Worm (Caenorhabditis elegans) whole organism, L4 larva: ENCODE measurements around the gene Y22D7AL.10.

Experiments
- F44E2.7 ChIP-seq: fragments of 200-800 bp; sonication (Bioruptor generic); IDR thresholded peaks from 2 replicates; pipeline ENCODE4 v2.1.2; 2022; ENCODE audit warnings: missing genetic modification characterization, missing compliant biosample characterization
- Y75B8A.6 ChIP-seq: fragments of 200-800 bp; sonication (Bioruptor generic); IDR thresholded peaks from 2 replicates; pipeline ENCODE4 v1.3.6; 2022; ENCODE audit warnings: missing genetic modification reagents, missing genetic modification characterization, missing compliant biosample characterization
- aly-2 ChIP-seq: sonication (generic microtip); optimal IDR thresholded peaks from 2 replicates; lab custom pipeline; 2018; ENCODE audit warnings: missing biosample characterization, missing genetic modification characterization
- ceh-28 ChIP-seq: fragments of 150-350 bp; optimal IDR thresholded peaks from 2 replicates; lab custom pipeline; 2014; ENCODE audit warnings: missing biosample characterization, missing genetic modification reagents, missing genetic modification characterization
- ceh-32 ChIP-seq: sonication (generic microtip); optimal IDR thresholded peaks from 2 replicates; lab custom pipeline; 2016; ENCODE audit warnings: mild to moderate bottlenecking, missing genetic modification characterization, missing compliant biosample characterization; ENCODE audit not compliant: poor library complexity
- ceh-82 ChIP-seq: sonication (generic microtip); optimal IDR thresholded peaks from 2 replicates; lab custom pipeline; 2017; ENCODE audit warnings: missing biosample characterization, missing genetic modification characterization
- daf-12 ChIP-seq: fragments of 150-350 bp; optimal IDR thresholded peaks from 2 replicates; lab custom pipeline; 2014; ENCODE audit warnings: missing biosample characterization, missing genetic modification reagents, missing genetic modification characterization
- daf-8 ChIP-seq: fragments of 200-800 bp; sonication (Bioruptor generic); IDR thresholded peaks from 2 replicates; pipeline ENCODE4 v1.3.6; 2022; ENCODE audit warnings: missing genetic modification characterization, missing compliant biosample characterization
- dmd-6 ChIP-seq: fragments of 200-800 bp; sonication (Bioruptor generic); IDR thresholded peaks from 2 replicates; pipeline ENCODE4 v1.3.6; 2022; ENCODE audit warnings: missing genetic modification reagents, missing genetic modification characterization, missing compliant biosample characterization
- dpl-1 ChIP-seq: fragments of 150-350 bp; optimal IDR thresholded peaks from 2 replicates; lab custom pipeline; 2014; ENCODE audit warnings: missing biosample characterization, missing genetic modification reagents, missing genetic modification characterization
- fkh-10 ChIP-seq: fragments of 150-350 bp; optimal IDR thresholded peaks from 2 replicates; lab custom pipeline; 2014; ENCODE audit warnings: missing biosample characterization, missing genetic modification reagents, missing genetic modification characterization
- fos-1 ChIP-seq: fragments of 150-350 bp; optimal IDR thresholded peaks from 2 replicates; lab custom pipeline; 2014; ENCODE audit warnings: missing biosample characterization, missing genetic modification characterization
- hlh-30 ChIP-seq: sonication (generic microtip); optimal IDR thresholded peaks from 2 replicates; lab custom pipeline; 2017; ENCODE audit warnings: antibody characterized with exemption, mild to moderate bottlenecking, missing genetic modification characterization, missing compliant biosample characterization; ENCODE audit not compliant: insufficient read depth
- lin-13 ChIP-seq: fragments of 150-350 bp; optimal IDR thresholded peaks from 2 replicates; lab custom pipeline; 2014; ENCODE audit warnings: missing biosample characterization, missing genetic modification reagents, missing genetic modification characterization
- lin-15B ChIP-seq: fragments of 150-350 bp; sonication (generic microtip); optimal IDR thresholded peaks from 3 replicates; lab custom pipeline; 2014; ENCODE audit warnings: missing biosample characterization, missing genetic modification characterization
- lin-29 ChIP-seq: fragments of 200-800 bp; sonication (Bioruptor generic); IDR thresholded peaks from 2 replicates; pipeline ENCODE4 v1.3.6; 2022; ENCODE audit warnings: missing genetic modification reagents, missing genetic modification characterization, missing compliant biosample characterization
- lin-39 ChIP-seq: fragments of 150-350 bp; optimal IDR thresholded peaks from 2 replicates; lab custom pipeline; 2014; ENCODE audit warnings: missing biosample characterization, missing genetic modification reagents, missing genetic modification characterization
- mes-2 ChIP-seq: sonication (generic microtip); optimal IDR thresholded peaks from 2 replicates; lab custom pipeline; 2016; ENCODE audit warnings: missing genotype, mild to moderate bottlenecking, missing genetic modification characterization, missing compliant biosample characterization; ENCODE audit not compliant: poor library complexity, severe bottlenecking
- mxl-2 ChIP-seq: fragments of 200-800 bp; sonication (Bioruptor generic); conservative IDR thresholded peaks from 2 replicates; pipeline ENCODE4 v1.3.6; 2022; ENCODE audit warnings: missing genetic modification reagents, missing genetic modification characterization, missing compliant biosample characterization
- nhr-111 ChIP-seq: fragments of 200-800 bp; sonication (Bioruptor generic); optimal IDR thresholded peaks from 2 replicates; lab custom pipeline; 2018; ENCODE audit warnings: mild to moderate bottlenecking, missing genetic modification characterization, missing compliant biosample characterization
- nhr-41 ChIP-seq: fragments of 200-800 bp; sonication (Bioruptor generic); IDR thresholded peaks from 2 replicates; pipeline ENCODE4 v1.3.6; 2022; ENCODE audit warnings: missing genetic modification reagents, missing genetic modification characterization, missing compliant biosample characterization
- php-3 ChIP-seq: fragments of 200-800 bp; sonication (Bioruptor generic); IDR thresholded peaks from 2 replicates; pipeline ENCODE4 v1.3.6; 2022; ENCODE audit warnings: missing genetic modification reagents, missing genetic modification characterization, missing compliant biosample characterization
- pqm-1 ChIP-seq: sonication (generic microtip); optimal IDR thresholded peaks from 2 replicates; lab custom pipeline; 2017; ENCODE audit warnings: missing biosample characterization, missing genetic modification characterization
- rbr-2 ChIP-seq: sonication (generic microtip); optimal IDR thresholded peaks from 2 replicates; lab custom pipeline; 2016; ENCODE audit warnings: missing genotype, missing genetic modification characterization, missing compliant biosample characterization
- saeg-2 ChIP-seq: fragments of 200-800 bp; sonication (Bioruptor generic); IDR thresholded peaks from 2 replicates; pipeline ENCODE4 v1.3.6; 2022; ENCODE audit warnings: missing genetic modification reagents, missing genetic modification characterization, missing compliant biosample characterization
- sdz-12 ChIP-seq: fragments of 200-800 bp; sonication (Bioruptor generic); optimal IDR thresholded peaks from 2 replicates; lab custom pipeline; 2018; ENCODE audit warnings: mild to moderate bottlenecking, missing genetic modification characterization, missing compliant biosample characterization
- set-16 ChIP-seq: fragments of 200-800 bp; sonication (Bioruptor generic); IDR thresholded peaks from 2 replicates; pipeline ENCODE4 v1.3.6; 2022; ENCODE audit warnings: missing genetic modification reagents, missing genetic modification characterization, missing compliant biosample characterization
- spr-3 ChIP-seq: fragments of 200-800 bp; sonication (Bioruptor generic); optimal IDR thresholded peaks from 2 replicates; lab custom pipeline; 2018; ENCODE audit warnings: mild to moderate bottlenecking, missing genetic modification characterization, missing compliant biosample characterization
- unc-39 ChIP-seq: sonication (generic microtip); optimal IDR thresholded peaks from 2 replicates; lab custom pipeline; 2017; ENCODE audit warnings: missing biosample characterization, missing genetic modification characterization
- unc-62 ChIP-seq, 3 experiments: fragments of 150-350 bp in 1 of 3; sonication (generic microtip); optimal IDR thresholded peaks in 2 of 3; peaks in 1 of 3; 1 replicate in 1 of 3; 2 replicates in 2 of 3; lab custom pipeline; 2014 to 2017; ENCODE audit warnings: missing biosample characterization in 3 of 3, missing genetic modification characterization in 3 of 3, missing genetic modification reagents in 3 of 3, missing genotype in 1 of 3
- zfp-2 ChIP-seq: sonication (generic microtip); optimal IDR thresholded peaks from 2 replicates; lab custom pipeline; 2016; ENCODE audit warnings: mild to moderate bottlenecking, missing genetic modification characterization, missing compliant biosample characterization

Y22D7AL.10 gene

DNA sequence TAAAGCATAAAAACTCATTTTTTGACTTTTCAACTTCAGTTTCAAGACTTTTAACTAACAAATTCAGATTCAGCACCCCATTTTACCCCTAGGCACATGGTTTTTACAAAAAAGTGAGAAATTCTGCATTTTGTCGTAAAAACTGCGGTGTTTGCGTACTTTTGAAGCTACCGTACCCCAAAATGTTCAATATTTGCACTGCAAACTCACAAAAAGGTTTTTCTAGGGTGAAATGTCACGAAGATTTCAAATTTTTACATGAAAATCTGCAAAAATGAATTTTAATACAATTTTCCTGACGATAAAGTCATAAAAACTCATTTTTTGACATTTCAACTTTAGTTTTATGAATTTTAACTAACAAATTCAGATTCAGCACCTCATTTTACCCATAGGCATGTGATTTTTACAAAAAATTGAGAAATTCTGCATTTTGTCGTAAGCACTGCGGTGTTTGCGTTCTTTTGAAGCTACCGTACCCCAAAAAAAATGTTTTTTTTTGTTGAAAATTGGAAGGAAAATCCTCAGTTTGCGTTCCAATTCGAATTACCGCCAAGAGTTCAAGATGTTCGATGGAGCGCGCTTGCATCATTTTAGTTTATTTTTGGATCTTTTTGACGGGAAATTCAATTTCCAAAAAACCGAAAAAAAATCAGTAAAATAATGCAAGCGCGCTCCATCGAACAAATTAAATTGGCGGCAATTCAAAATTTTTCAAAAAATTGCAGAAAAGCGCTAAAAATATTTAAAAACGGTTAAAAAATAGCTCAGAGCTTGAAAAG lies 2.3 kb downstream of the Y22D7AL.10 start (continued):
- peak; percentile 54 for TF ChIP-seq mes-2 (tag; lab: Kevin White, UChicago)
- TF ChIP-seq fkh-10 (GFP tag; lab: Kevin White, UChicago) = no peak

DNA sequence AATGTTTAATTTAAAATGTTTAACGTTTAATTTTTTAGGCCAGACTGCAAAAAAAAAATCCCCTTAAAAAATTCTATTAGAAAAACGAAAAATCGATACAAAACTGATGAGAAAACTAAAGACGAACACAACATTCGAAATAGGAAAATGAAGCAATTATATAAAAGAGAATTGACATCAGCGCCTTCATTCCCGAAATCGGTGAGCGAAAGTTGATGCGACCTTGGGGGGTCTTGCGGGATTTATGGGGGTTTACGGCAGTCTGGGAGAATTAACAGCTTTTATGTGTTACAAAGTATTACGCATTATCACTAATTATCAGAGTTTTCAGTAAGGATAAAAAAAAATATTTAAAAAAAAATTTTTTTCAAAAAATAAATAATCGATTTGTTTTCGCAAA lies 4.3 kb downstream of the Y22D7AL.10 start:
- TF ChIP-seq zfp-2 = no peak
- TF ChIP-seq unc-62 (GFP tag; optimal IDR thresholded peaks at IDR 0.05 in 1 of 2; lab: Kevin White, UChicago) = no peak
- no peak for TF ChIP-seq unc-62 (tag; optimal IDR thresholded peaks at IDR 0.05; lab: Kevin White, UChicago)
- no peak for TF ChIP-seq unc-39 (tag; lab: Kevin White, UChicago)
- TF ChIP-seq saeg-2 (GFP tag; lab: Robert Waterston, UW) = no peak
- no peak for TF ChIP-seq mxl-2 (GFP tag; lab: Robert Waterston, UW)
- TF ChIP-seq daf-8 (GFP tag; lab: Robert Waterston, UW) = no peak
- TF ChIP-seq dpl-1 (GFP tag; lab: Kevin White, UChicago) = no peak
- no peak for TF ChIP-seq spr-3
- TF ChIP-seq daf-12 (tag; lab: Kevin White, UChicago) = no peak
- TF ChIP-seq lin-29 (GFP tag; lab: Robert Waterston, UW) = no peak
- no peak for TF ChIP-seq lin-13 (GFP tag; lab: Kevin White, UChicago)
- no peak for TF ChIP-seq php-3
- no peak for TF ChIP-seq nhr-111 (GFP tag; lab: Kevin White, UChicago)
- TF ChIP-seq sdz-12 (GFP tag; lab: Kevin White, UChicago) = no peak

DNA sequence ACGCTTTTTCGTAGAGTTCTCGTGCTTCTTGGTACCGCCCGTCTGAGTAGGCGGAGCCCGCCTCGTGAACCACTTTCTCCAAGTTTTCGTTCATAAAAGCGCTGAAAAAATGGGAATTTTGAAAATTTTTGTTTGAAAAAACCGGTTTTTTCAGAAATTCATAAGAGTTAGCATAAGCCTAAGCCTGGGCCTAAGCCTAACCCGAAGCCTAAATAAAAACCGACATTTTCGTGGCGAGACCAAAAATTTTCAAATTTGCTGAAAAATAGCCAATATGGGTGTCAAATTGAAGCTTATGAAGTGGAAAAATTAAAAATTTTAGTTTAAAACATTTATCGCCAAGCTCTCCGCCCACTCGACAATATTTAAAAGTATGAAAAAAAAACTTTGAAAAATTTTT lies 4.8 kb downstream of the Y22D7AL.10 start, which contains the start of gene Y22D7AL.9:
Gene Y22D7AL.9 (minus strand): TSS at position 101 of the 400 bp plus-strand sequence.
- TF ChIP-seq aly-2 (tag; lab: Kevin White, UChicago) (no peak), fos-1 (tag; lab: Kevin White, UChicago) (no peak), F44E2.7 (GFP tag; lab: Robert Waterston, UW) (no peak), pqm-1 (no peak), hlh-30 (no peak), dmd-6 (GFP tag; lab: Robert Waterston, UW) (no peak), ceh-32 (tag; lab: Kevin White, UChicago) (no peak), lin-15B (tag; lab: Kevin White, UChicago) (no peak), lin-13 (GFP tag; lab: Kevin White, UChicago) (no peak), dpl-1 (GFP tag; lab: Kevin White, UChicago) (no peak), Y75B8A.6 (no peak), set-16 (GFP tag; lab: Robert Waterston, UW) (no peak)

- no peak for TF ChIP-seq ceh-82
- peak in 1 of 2 experiments; percentile 10 for TF ChIP-seq unc-62 (GFP tag; optimal IDR thresholded peaks at IDR 0.05 in 1 of 2; lab: Kevin White, UChicago)
- TF ChIP-seq unc-62 (tag; optimal IDR thresholded peaks at IDR 0.05; lab: Kevin White, UChicago) = no peak
- peak; percentile 98 for TF ChIP-seq ceh-28 (tag; lab: Kevin White, UChicago)
- TF ChIP-seq lin-29 (GFP tag; lab: Robert Waterston, UW) = no peak
- no peak for TF ChIP-seq lin-39 (tag; lab: Kevin White, UChicago)
- no peak for TF ChIP-seq nhr-41 (GFP tag; lab: Robert Waterston, UW)
- TF ChIP-seq set-16 (GFP tag; lab: Robert Waterston, UW) = peak; percentile 76
- TF ChIP-seq rbr-2 (tag; lab: Kevin White, UChicago) = no peak
Observed at ce11 chrIII:1612974-1613568, 5.7 kb downstream of the Y22D7AL.10 start.
